Worm (Caenorhabditis elegans) whole organism, mixed stage, embryonic: ENCODE results near the gene T21C9.11.
A peak's percentile ranks its signal among the peaks of the same experiment; 100 is the strongest.

Source experiments
- M03D4.4 ChIP-seq: sonication (generic microtip); optimal IDR thresholded peaks from 2 replicates; lab custom pipeline; 2017; ENCODE audit warnings: mild to moderate bottlenecking, missing genetic modification characterization, missing compliant biosample characterization
- bed-3 ChIP-seq: fragments of 200-800 bp; sonication (Bioruptor generic); optimal IDR thresholded peaks from 3 replicates; lab custom pipeline; 2018; ENCODE audit warnings: mild to moderate bottlenecking, missing genetic modification characterization, moderate library complexity, missing compliant biosample characterization
- blmp-1 ChIP-seq: fragments of 150-350 bp; optimal IDR thresholded peaks from 2 replicates; lab custom pipeline; 2014; ENCODE audit warnings: missing biosample characterization, missing genetic modification characterization
- ceh-39 ChIP-seq: fragments of 150-350 bp; optimal IDR thresholded peaks from 2 replicates; lab custom pipeline; 2014; ENCODE audit warnings: missing biosample characterization, missing genetic modification characterization
- ceh-43 ChIP-seq: fragments of 200-800 bp; sonication (Bioruptor generic); optimal IDR thresholded peaks from 2 replicates; lab custom pipeline; 2018; ENCODE audit warnings: mild to moderate bottlenecking, missing genetic modification characterization, moderate library complexity, missing compliant biosample characterization
- ceh-83 ChIP-seq: fragments of 200-800 bp; sonication (Bioruptor generic); optimal IDR thresholded peaks from 2 replicates; lab custom pipeline; 2018; ENCODE audit warnings: mild to moderate bottlenecking, missing genetic modification characterization, missing compliant biosample characterization
- ces-1 ChIP-seq: fragments of 150-350 bp; optimal IDR thresholded peaks from 2 replicates; lab custom pipeline; 2014; ENCODE audit warnings: missing biosample characterization, missing genetic modification reagents, missing genetic modification characterization
- cnd-1 ChIP-seq: fragments of 200-800 bp; sonication (Bioruptor generic); optimal IDR thresholded peaks from 2 replicates; lab custom pipeline; 2018; ENCODE audit warnings: mild to moderate bottlenecking, missing genetic modification characterization, missing compliant biosample characterization
- drap-1 ChIP-seq: fragments of 200-800 bp; sonication (Bioruptor generic); optimal IDR thresholded peaks from 3 replicates; lab custom pipeline; 2018; ENCODE audit warnings: mild to moderate bottlenecking, missing genetic modification characterization, missing compliant biosample characterization
- elt-3 ChIP-seq: fragments of 150-350 bp; optimal IDR thresholded peaks from 2 replicates; lab custom pipeline; 2014; ENCODE audit warnings: missing biosample characterization, missing genetic modification characterization
- flh-1 ChIP-seq: fragments of 200-800 bp; sonication (Bioruptor generic); optimal IDR thresholded peaks from 2 replicates; lab custom pipeline; 2018; ENCODE audit warnings: mild to moderate bottlenecking, missing genetic modification characterization, moderate library complexity, missing compliant biosample characterization
- ham-2 ChIP-seq: fragments of 200-800 bp; sonication (Bioruptor generic); optimal IDR thresholded peaks from 2 replicates; lab custom pipeline; 2018; ENCODE audit warnings: mild to moderate bottlenecking, missing genetic modification characterization, missing compliant biosample characterization
- lin-13 ChIP-seq: fragments of 150-350 bp; optimal IDR thresholded peaks from 2 replicates; lab custom pipeline; 2014; ENCODE audit warnings: missing biosample characterization, missing genetic modification characterization
- lin-32 ChIP-seq: fragments of 200-800 bp; sonication (Bioruptor generic); optimal IDR thresholded peaks from 2 replicates; lab custom pipeline; 2018; ENCODE audit warnings: mild to moderate bottlenecking, missing genetic modification characterization, missing compliant biosample characterization
- lsy-2 ChIP-seq: fragments of 150-350 bp; optimal IDR thresholded peaks from 2 replicates; lab custom pipeline; 2014; ENCODE audit warnings: missing biosample characterization, missing genetic modification characterization
- mab-5 ChIP-seq: fragments of 150-350 bp; optimal IDR thresholded peaks from 2 replicates; lab custom pipeline; 2014; ENCODE audit warnings: missing biosample characterization, missing genetic modification characterization
- mep-1 ChIP-seq: fragments of 150-350 bp; optimal IDR thresholded peaks from 2 replicates; lab custom pipeline; 2017; ENCODE audit warnings: missing biosample characterization, missing genetic modification reagents, missing genetic modification characterization, inconsistent platforms
- mls-2 ChIP-seq: sonication (generic microtip); optimal IDR thresholded peaks from 2 replicates; lab custom pipeline; 2016; ENCODE audit warnings: mild to moderate bottlenecking, missing genetic modification characterization, moderate library complexity, missing compliant biosample characterization
- nhr-12 ChIP-seq: fragments of 150-350 bp; optimal IDR thresholded peaks from 2 replicates; lab custom pipeline; 2014; ENCODE audit warnings: missing biosample characterization, missing genetic modification characterization
- nhr-2 ChIP-seq: fragments of 150-350 bp; optimal IDR thresholded peaks from 2 replicates; lab custom pipeline; 2014; ENCODE audit warnings: missing biosample characterization, missing genetic modification characterization
- nhr-237 ChIP-seq: fragments of 150-350 bp; optimal IDR thresholded peaks from 2 replicates; lab custom pipeline; 2014; ENCODE audit warnings: missing biosample characterization, missing genetic modification characterization
- nhr-28 ChIP-seq: fragments of 150-350 bp; optimal IDR thresholded peaks from 2 replicates; lab custom pipeline; 2014; ENCODE audit warnings: missing biosample characterization, missing genetic modification characterization
- nhr-76 ChIP-seq: sonication (generic microtip); optimal IDR thresholded peaks from 2 replicates; lab custom pipeline; 2017; ENCODE audit warnings: missing biosample characterization, missing genetic modification characterization
- sem-2 ChIP-seq: fragments of 200-800 bp; sonication (Bioruptor generic); optimal IDR thresholded peaks from 2 replicates; lab custom pipeline; 2018; ENCODE audit warnings: mild to moderate bottlenecking, missing genetic modification characterization, missing compliant biosample characterization
- snpc-4 ChIP-seq: fragments of 150-350 bp; optimal IDR thresholded peaks from 2 replicates; lab custom pipeline; 2014; ENCODE audit warnings: missing biosample characterization, missing genetic modification characterization
- sptf-1 ChIP-seq: sonication (generic microtip); optimal IDR thresholded peaks from 2 replicates; lab custom pipeline; 2017; ENCODE audit warnings: mild to moderate bottlenecking, missing genetic modification characterization, moderate library complexity, missing compliant biosample characterization
- tbx-8 ChIP-seq: fragments of 200-800 bp; sonication (Bioruptor generic); optimal IDR thresholded peaks from 2 replicates; lab custom pipeline; 2018; ENCODE audit warnings: mild to moderate bottlenecking, missing genetic modification characterization, moderate library complexity, missing compliant biosample characterization
- unc-120 ChIP-seq: sonication (generic microtip); optimal IDR thresholded peaks from 2 replicates; lab custom pipeline; 2017; ENCODE audit warnings: missing genetic modification characterization, missing compliant biosample characterization; ENCODE audit not compliant: poor library complexity, severe bottlenecking
- unc-62 ChIP-seq: fragments of 150-350 bp; optimal IDR thresholded peaks from 2 replicates; lab custom pipeline; 2014; ENCODE audit warnings: missing biosample characterization, missing genetic modification reagents, missing genetic modification characterization
- zip-8 ChIP-seq: fragments of 150-350 bp; optimal IDR thresholded peaks from 2 replicates; lab custom pipeline; 2014; ENCODE audit warnings: missing biosample characterization, missing genetic modification characterization
- ztf-11 ChIP-seq: fragments of 150-350 bp; optimal IDR thresholded peaks from 2 replicates; lab custom pipeline; 2014; ENCODE audit warnings: missing biosample characterization, missing genetic modification characterization

The T21C9.11 gene

ce11 chrV:10598670-10599154 lies 4.0 kb upstream of the T21C9.11 start, which contains the start of gene scpl-4:
scpl-4 (plus strand) TSS chrV:10599104.
- no peak for TF ChIP-seq unc-62 (GFP tag; lab: Kevin White, UChicago)
- TF ChIP-seq zip-8 (tag; lab: Kevin White, UChicago): peak; percentile 36

DNA sequence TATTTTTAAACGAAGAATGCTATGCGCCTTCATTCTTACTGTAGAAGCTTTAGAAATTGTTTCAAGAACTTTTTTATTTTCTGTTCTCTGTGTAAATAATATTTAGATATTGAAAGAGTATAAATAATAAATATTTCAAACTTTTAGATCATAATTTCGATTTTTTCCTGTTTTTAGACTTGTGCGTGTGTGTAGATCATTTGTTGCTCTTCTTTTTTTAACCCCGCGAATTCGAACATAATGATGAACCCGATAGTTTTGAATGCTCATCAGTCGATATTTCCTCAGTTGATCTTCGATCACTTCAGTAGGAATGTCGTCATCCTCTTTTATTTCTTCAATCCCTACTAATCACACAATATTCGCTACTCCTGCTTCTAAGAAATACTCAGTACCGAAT lies 2.5 kb upstream of the T21C9.11 start, which contains the start of gene T21C9.13:
Gene T21C9.13 (plus strand): TSS at position 33 of the 400 bp plus-strand sequence.
- TF ChIP-seq ceh-83 (GFP tag; lab: Kevin White, UChicago) (no peak), mls-2 (no peak), lin-13 (no peak), blmp-1 (tag; lab: Kevin White, UChicago) (no peak), nhr-237 (tag; lab: Kevin White, UChicago) (no peak), elt-3 (tag; lab: Kevin White, UChicago) (no peak), lin-32 (GFP tag; lab: Kevin White, UChicago) (no peak), tbx-8 (no peak), ces-1 (GFP tag; lab: Kevin White, UChicago) (no peak), mep-1 (tag; lab: Kevin White, UChicago) (no peak), nhr-12 (no peak), bed-3 (GFP tag; lab: Kevin White, UChicago) (no peak), M03D4.4 (tag; lab: Kevin White, UChicago) (no peak), ceh-43 (no peak)

DNA sequence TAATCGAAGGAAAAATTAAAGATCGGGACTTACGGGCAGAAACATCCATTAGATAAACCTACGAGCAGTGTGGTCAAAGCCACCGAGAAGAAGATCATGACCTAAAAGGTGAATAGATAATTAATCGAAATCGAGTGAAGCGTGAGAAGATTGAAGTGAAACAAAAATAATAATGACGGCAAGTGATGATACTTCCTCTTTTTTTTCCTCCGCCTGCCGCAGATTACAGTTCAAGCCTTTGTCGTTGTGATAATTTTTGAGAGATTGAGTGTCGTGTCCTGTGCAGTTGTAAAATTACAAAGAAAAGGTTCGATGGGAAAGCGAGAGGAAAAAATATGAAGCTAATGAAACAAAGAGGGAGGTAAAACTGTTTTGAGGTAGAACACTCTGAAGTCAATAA lies 2.2 kb downstream of the T21C9.11 start, which contains the start of gene T21C9.9:
Gene T21C9.9 (minus strand): TSS at position 101 of the 400 bp plus-strand sequence.
- TF ChIP-seq tbx-8 (no peak), drap-1 (GFP tag; lab: Kevin White, UChicago) (no peak), ces-1 (GFP tag; lab: Kevin White, UChicago) (no peak), bed-3 (GFP tag; lab: Kevin White, UChicago) (no peak), lin-13 (no peak), ztf-11 (tag; lab: Kevin White, UChicago) (no peak), lsy-2 (tag; lab: Kevin White, UChicago) (no peak), M03D4.4 (tag; lab: Kevin White, UChicago) (no peak), flh-1 (GFP tag; lab: Kevin White, UChicago) (no peak), lin-32 (GFP tag; lab: Kevin White, UChicago) (no peak), sptf-1 (tag; lab: Kevin White, UChicago) (no peak), nhr-28 (tag; lab: Kevin White, UChicago) (no peak), nhr-76 (tag; lab: Kevin White, UChicago) (no peak), ceh-39 (tag; lab: Kevin White, UChicago) (no peak)
- TF ChIP-seq, all 35 proteins: peak for 0

DNA sequence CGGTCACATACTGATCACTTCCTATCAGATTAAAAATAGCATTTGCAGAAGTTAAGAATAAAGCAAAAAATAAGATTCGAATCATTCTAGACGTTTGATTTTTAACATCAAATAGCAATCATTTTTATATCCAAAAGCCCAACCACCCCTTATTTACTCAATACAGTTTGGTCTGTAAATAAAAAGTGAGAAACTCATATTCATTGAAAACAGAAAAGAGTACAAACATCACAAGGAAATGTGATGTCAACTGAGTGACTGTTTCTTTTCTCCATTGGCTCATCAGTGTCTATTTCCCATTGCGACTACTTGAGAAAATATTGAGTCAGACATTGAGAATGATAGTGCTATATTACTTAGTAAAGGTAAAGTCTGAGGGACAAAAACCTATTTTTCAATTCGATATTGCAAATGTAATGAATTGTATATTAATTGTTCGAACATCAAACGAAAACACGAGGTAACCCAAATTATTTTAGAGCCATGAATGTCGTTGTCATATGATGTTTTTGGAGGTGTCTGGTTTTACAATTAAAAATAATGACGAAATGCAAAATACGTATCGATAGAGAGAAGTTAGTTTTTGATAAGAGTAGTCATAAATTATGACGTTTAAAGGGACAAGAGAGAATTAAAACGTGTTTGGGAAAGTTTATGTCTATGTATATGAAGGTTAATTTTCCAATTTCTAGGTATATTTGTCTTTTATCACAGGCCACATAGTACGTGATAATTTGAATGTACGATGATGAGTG lies 4.8 kb downstream of the T21C9.11 start, which contains the start of gene ttr-23:
Gene ttr-23 (minus strand): TSS at position 87 of the 755 bp plus-strand sequence.
- TF ChIP-seq ztf-11 (tag; lab: Kevin White, UChicago) (no peak), lin-32 (GFP tag; lab: Kevin White, UChicago) (no peak), mep-1 (tag; lab: Kevin White, UChicago) (no peak), unc-62 (GFP tag; lab: Kevin White, UChicago) (no peak), nhr-28 (tag; lab: Kevin White, UChicago) (no peak), snpc-4 (tag; lab: Kevin White, UChicago) (no peak), lin-13 (no peak), cnd-1 (tag; lab: Kevin White, UChicago) (no peak), nhr-2 (tag; lab: Kevin White, UChicago) (no peak), ham-2 (GFP tag; lab: Kevin White, UChicago) (no peak)
- TF ChIP-seq, all 35 proteins: peak for 0

ce11 chrV:10588694-10589093 lies 6.0 kb downstream of the T21C9.11 start, which contains the start of gene srg-32:
srg-32 (minus strand) TSS chrV:10588794.
- TF ChIP-seq zip-8 (tag; lab: Kevin White, UChicago): no peak
- TF ChIP-seq ztf-11 (tag; lab: Kevin White, UChicago): no peak
- TF ChIP-seq elt-3 (tag; lab: Kevin White, UChicago): no peak
- TF ChIP-seq lin-13: no peak
- TF ChIP-seq unc-62 (GFP tag; lab: Kevin White, UChicago): no peak
- TF ChIP-seq sptf-1 (tag; lab: Kevin White, UChicago): no peak
- TF ChIP-seq unc-120: no peak
- TF ChIP-seq ceh-83 (GFP tag; lab: Kevin White, UChicago): no peak
- no peak for TF ChIP-seq flh-1 (GFP tag; lab: Kevin White, UChicago)
- no peak for TF ChIP-seq lin-32 (GFP tag; lab: Kevin White, UChicago)
- no peak for TF ChIP-seq mab-5 (tag; lab: Kevin White, UChicago)
- no peak for TF ChIP-seq nhr-28 (tag; lab: Kevin White, UChicago)
- TF ChIP-seq snpc-4 (tag; lab: Kevin White, UChicago): no peak
- no peak for TF ChIP-seq nhr-2 (tag; lab: Kevin White, UChicago)
- TF ChIP-seq drap-1 (GFP tag; lab: Kevin White, UChicago): no peak
- no peak for TF ChIP-seq ceh-39 (tag; lab: Kevin White, UChicago)
- TF ChIP-seq sem-2: no peak
- TF ChIP-seq bed-3 (GFP tag; lab: Kevin White, UChicago): no peak
- TF ChIP-seq nhr-76 (tag; lab: Kevin White, UChicago): no peak
